Fruit fly (Drosophila melanogaster): Measurements from ENCODE around the gene Cpr67Fa2.
A peak's percentile ranks its signal among the peaks of the same experiment; 100 is the strongest.

The Cpr67Fa2 gene

DNA sequence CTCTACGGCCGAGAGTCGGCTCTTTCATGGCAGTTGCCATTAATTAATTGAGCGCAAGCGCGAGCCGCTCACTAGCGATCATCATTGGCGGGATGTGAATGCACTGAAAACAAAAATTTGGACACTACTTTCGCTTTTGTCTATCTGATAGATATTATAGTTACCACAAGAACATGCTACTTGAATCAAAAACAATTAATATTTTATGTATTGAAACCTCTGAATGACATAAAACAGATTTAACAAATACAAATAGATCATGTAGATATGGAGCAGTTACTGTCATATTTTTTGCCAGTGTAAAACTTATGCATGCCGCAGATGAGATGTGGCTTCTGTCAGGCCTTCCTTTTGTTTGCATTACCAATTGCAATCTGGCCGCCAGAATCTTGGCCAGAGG is 36.4 kb downstream of the Cpr67Fa2 start:
- TF ChIP-seq CG10348 (GFP tag; IDR thresholded peaks at IDR 0.05): no peak
- TF ChIP-seq CG8301 (tag; optimal IDR thresholded peaks at IDR 0.05): peak; percentile 50
- peak; percentile 38; the same call in 2 of the 3 replicates for TF ChIP-seq CG4496 (GFP tag; IDR thresholded peaks at IDR 0.05)
- TF ChIP-seq CG12605 (GFP tag; IDR thresholded peaks at IDR 0.05): 0 out of 2 replicates have a peak, but pooled peaks have one; percentile 28
- TF ChIP-seq CG17806 (tag; optimal IDR thresholded peaks at IDR 0.05): peak; percentile 68
- TF ChIP-seq rn (GFP tag; IDR thresholded peaks at IDR 0.05): peak; percentile 32; the same call in 1 of the 2 replicates
- TF ChIP-seq CG8159 (tag; optimal IDR thresholded peaks at IDR 0.05): peak; percentile 72
- peak; percentile 53; the same call in 1 of the 2 replicates for TF ChIP-seq CG32121 (GFP tag; IDR thresholded peaks at IDR 0.05)
- no peak for TF ChIP-seq D1 (tag; optimal IDR thresholded peaks at IDR 0.05)
- no peak for TF ChIP-seq gl (tag; optimal IDR thresholded peaks at IDR 0.05)
- peak; percentile 57 for TF ChIP-seq Pif1A (GFP tag; optimal IDR thresholded peaks at IDR 0.05)
- peak; percentile 64 for TF ChIP-seq CG14655 (GFP tag; optimal IDR thresholded peaks at IDR 0.05)
- TF ChIP-seq CG34367 (tag; optimal IDR thresholded peaks at IDR 0.05): peak; percentile 47
- peak; percentile 17 for TF ChIP-seq Snoo (tag; optimal IDR thresholded peaks at IDR 0.05)
- peak; percentile 41 for TF ChIP-seq CG13204 (GFP tag; optimal IDR thresholded peaks at IDR 0.05)
- peak; percentile 51 for TF ChIP-seq Pif1B (GFP tag; optimal IDR thresholded peaks at IDR 0.05)
- TF ChIP-seq Ets98B (GFP tag; IDR thresholded peaks at IDR 0.05): peak; percentile 62
- peak; percentile 48 for TF ChIP-seq CG9948 (tag; optimal IDR thresholded peaks at IDR 0.05)
- TF ChIP-seq CG15710 (tag; optimal IDR thresholded peaks at IDR 0.05): peak; percentile 60
- TF ChIP-seq EcR (GFP tag; optimal IDR thresholded peaks at IDR 0.05): no peak
- TF ChIP-seq fd96Ca (GFP tag; IDR thresholded peaks at IDR 0.05): no peak

DNA sequence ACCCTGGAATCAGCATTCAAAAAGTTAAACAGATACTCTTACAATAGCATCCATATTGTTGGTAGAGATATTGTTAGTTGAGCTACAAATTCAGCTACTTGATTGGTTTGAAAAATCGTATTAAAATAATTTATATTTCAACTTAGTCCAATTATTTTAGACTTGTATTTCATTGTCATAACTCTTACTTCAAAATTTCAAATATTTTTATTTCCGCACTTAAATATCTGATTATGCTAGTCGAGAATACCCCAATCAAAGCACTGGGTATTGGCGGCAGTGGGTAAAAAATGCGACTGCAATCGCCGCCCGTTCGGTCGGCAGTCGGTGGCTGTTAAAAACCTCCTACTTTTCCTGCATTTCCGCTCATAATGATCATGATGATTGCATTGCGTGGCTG is 37.3 kb downstream of the Cpr67Fa2 start:
- no peak for TF ChIP-seq CG10348 (GFP tag; IDR thresholded peaks at IDR 0.05)
- peak; percentile 95 for TF ChIP-seq CG8159 (tag; optimal IDR thresholded peaks at IDR 0.05)
- peak; percentile 61; the same call in 2 of the 3 replicates for TF ChIP-seq CG4496 (GFP tag; IDR thresholded peaks at IDR 0.05)
- TF ChIP-seq CG12605 (GFP tag; IDR thresholded peaks at IDR 0.05): 0 out of 2 replicates have a peak, but pooled peaks have one; percentile 27
- peak; percentile 63 for TF ChIP-seq rn (GFP tag; IDR thresholded peaks at IDR 0.05)
- peak; percentile 88 for TF ChIP-seq gl (tag; optimal IDR thresholded peaks at IDR 0.05)
- peak; percentile 94 for TF ChIP-seq CG17806 (tag; optimal IDR thresholded peaks at IDR 0.05)
- TF ChIP-seq Ets98B (GFP tag; IDR thresholded peaks at IDR 0.05): no peak
- peak; percentile 84 for TF ChIP-seq CG32121 (GFP tag; IDR thresholded peaks at IDR 0.05)
- peak; percentile 91 for TF ChIP-seq CG14655 (GFP tag; optimal IDR thresholded peaks at IDR 0.05)
- peak; percentile 96 for TF ChIP-seq CG9948 (tag; optimal IDR thresholded peaks at IDR 0.05)
- peak; percentile 3 for TF ChIP-seq CG34367 (tag; optimal IDR thresholded peaks at IDR 0.05)
- peak; percentile 95 for TF ChIP-seq D1 (tag; optimal IDR thresholded peaks at IDR 0.05)
- peak; percentile 9 for TF ChIP-seq CG13204 (GFP tag; optimal IDR thresholded peaks at IDR 0.05)
- peak; percentile 88 for TF ChIP-seq CG15710 (tag; optimal IDR thresholded peaks at IDR 0.05)
- no peak for TF ChIP-seq EcR (GFP tag; optimal IDR thresholded peaks at IDR 0.05)
- TF ChIP-seq Pif1A (GFP tag; optimal IDR thresholded peaks at IDR 0.05): peak; percentile 45
- peak; percentile 54; the same call in 1 of the 3 replicates for TF ChIP-seq fd96Ca (GFP tag; IDR thresholded peaks at IDR 0.05)
- TF ChIP-seq Snoo (tag; optimal IDR thresholded peaks at IDR 0.05): peak; percentile 90
- peak; percentile 94 for TF ChIP-seq CG8301 (tag; optimal IDR thresholded peaks at IDR 0.05)
- peak; percentile 13 for TF ChIP-seq Pif1B (GFP tag; optimal IDR thresholded peaks at IDR 0.05)

DNA sequence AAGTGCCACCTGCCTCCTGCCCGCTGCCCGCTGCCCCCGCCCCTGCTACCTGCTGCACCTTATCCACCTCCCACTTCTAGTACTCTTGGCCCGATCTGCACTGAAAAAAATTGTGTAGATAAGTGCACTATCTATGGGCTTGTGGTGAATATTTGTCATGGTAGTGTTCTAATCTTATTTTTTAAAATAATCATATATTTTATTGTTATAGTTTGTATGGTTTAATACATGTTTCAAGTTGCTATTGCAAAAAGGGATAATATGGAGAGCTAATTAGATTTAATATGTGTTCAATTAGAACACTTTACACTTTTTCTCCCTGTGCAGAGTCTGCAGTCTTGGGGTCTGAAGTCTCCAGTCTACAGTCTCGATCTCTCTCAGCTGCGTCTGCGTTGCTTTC is 39.9 kb downstream of the Cpr67Fa2 start:
- TF ChIP-seq Snoo (tag; optimal IDR thresholded peaks at IDR 0.05) (peak; percentile 18), CG32121 (GFP tag; IDR thresholded peaks at IDR 0.05) (peak; percentile 84), EcR (GFP tag; optimal IDR thresholded peaks at IDR 0.05) (no peak), D1 (tag; optimal IDR thresholded peaks at IDR 0.05) (peak; percentile 60), fd96Ca (GFP tag; IDR thresholded peaks at IDR 0.05) (peak; percentile 59), CG4496 (GFP tag; IDR thresholded peaks at IDR 0.05) (peak; percentile 82), rn (GFP tag; IDR thresholded peaks at IDR 0.05) (peak; percentile 8; the same call in 1 of the 2 replicates), gl (tag; optimal IDR thresholded peaks at IDR 0.05) (peak; percentile 48), CG8159 (tag; optimal IDR thresholded peaks at IDR 0.05) (peak; percentile 75), CG12605 (GFP tag; IDR thresholded peaks at IDR 0.05) (peak; percentile 68), CG9948 (tag; optimal IDR thresholded peaks at IDR 0.05) (peak; percentile 89), CG17806 (tag; optimal IDR thresholded peaks at IDR 0.05) (peak; percentile 81), CG13204 (GFP tag; optimal IDR thresholded peaks at IDR 0.05) (peak; percentile 7), CG15710 (tag; optimal IDR thresholded peaks at IDR 0.05) (peak; percentile 79), Ets98B (GFP tag; IDR thresholded peaks at IDR 0.05) (peak; percentile 67), Pif1A (GFP tag; optimal IDR thresholded peaks at IDR 0.05) (peak; percentile 69), CG10348 (GFP tag; IDR thresholded peaks at IDR 0.05) (no peak), CG34367 (tag; optimal IDR thresholded peaks at IDR 0.05) (peak; percentile 75), CG8301 (tag; optimal IDR thresholded peaks at IDR 0.05) (peak; percentile 85), CG14655 (GFP tag; optimal IDR thresholded peaks at IDR 0.05) (peak; percentile 89), Pif1B (GFP tag; optimal IDR thresholded peaks at IDR 0.05) (peak; percentile 55)

DNA sequence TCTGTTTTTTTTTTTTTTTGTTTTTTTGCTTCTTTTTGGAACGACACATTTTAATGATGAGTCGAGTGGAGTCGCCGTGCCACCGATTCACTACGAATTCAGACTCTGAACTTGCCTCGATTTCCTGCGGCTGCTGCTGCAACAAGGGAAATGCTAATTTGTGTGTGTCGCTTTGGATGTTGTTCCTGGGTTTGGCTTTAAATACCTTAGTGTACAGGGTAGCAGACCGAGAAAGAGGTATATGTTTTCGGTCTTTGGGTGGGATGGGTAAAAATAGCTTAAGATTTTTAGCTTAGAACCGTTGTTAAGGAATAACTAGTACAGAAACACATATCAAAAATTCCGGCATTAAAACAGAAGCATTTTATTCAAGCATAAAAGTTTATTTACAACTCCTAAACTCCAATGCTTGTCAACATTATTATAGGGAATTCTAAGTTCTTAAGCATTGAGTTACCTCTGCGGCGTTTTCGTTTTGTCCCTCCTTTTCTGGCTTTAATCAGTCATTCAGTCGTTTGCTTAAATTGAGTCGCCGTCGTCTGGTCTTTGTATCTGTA is 43.5 kb downstream of the Cpr67Fa2 start:
- no peak for TF ChIP-seq Pif1B (GFP tag; optimal IDR thresholded peaks at IDR 0.05)
- TF ChIP-seq CG34367 (tag; optimal IDR thresholded peaks at IDR 0.05): no peak
- peak; percentile 6 for TF ChIP-seq CG17806 (tag; optimal IDR thresholded peaks at IDR 0.05)
- TF ChIP-seq CG8301 (tag; optimal IDR thresholded peaks at IDR 0.05): no peak
- TF ChIP-seq CG15710 (tag; optimal IDR thresholded peaks at IDR 0.05): no peak
- peak; percentile 11 for TF ChIP-seq CG8159 (tag; optimal IDR thresholded peaks at IDR 0.05)
- peak; percentile 35 for TF ChIP-seq Snoo (tag; optimal IDR thresholded peaks at IDR 0.05)
- TF ChIP-seq CG32121 (GFP tag; IDR thresholded peaks at IDR 0.05): no peak

- TF ChIP-seq Ets98B (GFP tag; IDR thresholded peaks at IDR 0.05): peak; percentile 13; the same call in 1 of the 2 replicates
- peak; percentile 45; the same call in 1 of the 3 replicates for TF ChIP-seq CG4496 (GFP tag; IDR thresholded peaks at IDR 0.05)
- TF ChIP-seq fd96Ca (GFP tag; IDR thresholded peaks at IDR 0.05): peak; percentile 56
- peak; percentile 29; the same call in 1 of the 2 replicates for TF ChIP-seq CG12605 (GFP tag; IDR thresholded peaks at IDR 0.05)
- TF ChIP-seq CG10348 (GFP tag; IDR thresholded peaks at IDR 0.05): no peak
- no peak for TF ChIP-seq D1 (tag; optimal IDR thresholded peaks at IDR 0.05)
- TF ChIP-seq CG32121 (GFP tag; IDR thresholded peaks at IDR 0.05): peak; percentile 56
Observed at dm6 chr3L:10938108-10938507, 46.6 kb downstream of the Cpr67Fa2 start.
